Fruit fly (Drosophila melanogaster) whole organism, embryonic: ENCODE measurements around the gene CG15283.

Experiments
- CG10959 ChIP-seq: fragments of 200-800 bp; sonication (Bioruptor generic); IDR thresholded peaks from 2 replicates; pipeline ENCODE4 v1.3.6; 2022; ENCODE audit warnings: missing biosample characterization, missing genetic modification characterization
- CG11456 ChIP-seq: fragments of 200-800 bp; sonication (Bioruptor generic); IDR thresholded peaks from 3 replicates; pipeline ENCODE4 v1.3.6; 2022; ENCODE audit warnings: missing biosample characterization, missing genetic modification characterization
- CG14014 ChIP-seq: fragments of 200-800 bp; sonication (Bioruptor generic); IDR thresholded peaks from 2 replicates; pipeline ENCODE4 v1.3.6; 2022; ENCODE audit warnings: missing biosample characterization, missing genetic modification characterization
- CG15601 ChIP-seq: fragments of 200-800 bp; sonication (Bioruptor generic); optimal IDR thresholded peaks from 3 replicates; lab custom pipeline; 2019; ENCODE audit warnings: missing biosample characterization, mild to moderate bottlenecking, missing genetic modification characterization, moderate library complexity
- CG15696 ChIP-seq: fragments of 200-800 bp; sonication (Bioruptor generic); optimal IDR thresholded peaks from 2 replicates; lab custom pipeline; 2019; ENCODE audit warnings: missing biosample characterization, mild to moderate bottlenecking, missing genetic modification characterization, moderate library complexity
- CG2199 ChIP-seq: fragments of 200-800 bp; sonication (Bioruptor generic); IDR thresholded peaks from 3 replicates; pipeline ENCODE4 v1.3.6; 2022; ENCODE audit warnings: missing biosample characterization, missing genetic modification characterization
- CG3281 ChIP-seq: fragments of 200-800 bp; sonication (Bioruptor generic); optimal IDR thresholded peaks from 3 replicates; lab custom pipeline; 2017; ENCODE audit warnings: missing biosample characterization, mild to moderate bottlenecking, missing genetic modification characterization
- CG33557 ChIP-seq: fragments of 200-800 bp; sonication (Bioruptor generic); optimal IDR thresholded peaks from 2 replicates; lab custom pipeline; 2019; ENCODE audit warnings: missing biosample characterization, mild to moderate bottlenecking, missing genetic modification characterization, moderate library complexity
- CG4360 ChIP-seq: fragments of 200-800 bp; sonication (Bioruptor generic); IDR thresholded peaks from 2 replicates; pipeline ENCODE4 v1.3.6; 2022; ENCODE audit warnings: missing biosample characterization, missing genetic modification characterization
- CG4424 ChIP-seq: fragments of 200-800 bp; sonication (Bioruptor generic); optimal IDR thresholded peaks from 3 replicates; lab custom pipeline; 2016; ENCODE audit warnings: missing biosample characterization, missing genetic modification characterization
- CG5953 ChIP-seq: fragments of 200-800 bp; sonication (Bioruptor generic); IDR thresholded peaks from 2 replicates; pipeline ENCODE4 v1.3.6; 2022; ENCODE audit warnings: missing biosample characterization, missing genetic modification characterization
- CG6654 ChIP-seq: fragments of 200-800 bp; sonication (Bioruptor generic); optimal IDR thresholded peaks from 2 replicates; lab custom pipeline; 2017; ENCODE audit warnings: missing biosample characterization, mild to moderate bottlenecking, missing genetic modification characterization
- CG7556 ChIP-seq: fragments of 200-800 bp; sonication (Bioruptor generic); optimal IDR thresholded peaks from 2 replicates; lab custom pipeline; 2017; ENCODE audit warnings: missing biosample characterization, mild to moderate bottlenecking, missing genetic modification characterization
- CG7928 ChIP-seq: fragments of 200-800 bp; sonication (Bioruptor generic); optimal IDR thresholded peaks from 2 replicates; lab custom pipeline; 2017; ENCODE audit warnings: missing biosample characterization, mild to moderate bottlenecking, missing genetic modification characterization
- CG8281 ChIP-seq: fragments of 200-800 bp; sonication (Bioruptor generic); optimal IDR thresholded peaks from 2 replicates; lab custom pipeline; 2018; ENCODE audit warnings: missing biosample characterization, mild to moderate bottlenecking, missing genetic modification characterization, moderate library complexity
- CG8924 ChIP-seq: fragments of 200-800 bp; optimal IDR thresholded peaks from 3 replicates; lab custom pipeline; 2019; ENCODE audit warnings: missing biosample characterization, mild to moderate bottlenecking, missing genetic modification characterization, moderate library complexity
- CG9817 ChIP-seq: fragments of 200-800 bp; sonication (Bioruptor generic); optimal IDR thresholded peaks from 2 replicates; lab custom pipeline; 2018; ENCODE audit warnings: missing biosample characterization, mild to moderate bottlenecking, missing genetic modification characterization, moderate library complexity
- CHES-1-like ChIP-seq: fragments of 200-800 bp; sonication (Bioruptor generic); optimal IDR thresholded peaks from 2 replicates; lab custom pipeline; 2016; ENCODE audit warnings: missing biosample characterization, missing genetic modification characterization
- Elba2 ChIP-seq: fragments of 200-800 bp; sonication (Bioruptor generic); optimal IDR thresholded peaks from 3 replicates; lab custom pipeline; 2016; ENCODE audit warnings: missing biosample characterization, missing genetic modification characterization
- HHEX ChIP-seq: fragments of 200-800 bp; sonication (Bioruptor generic); optimal IDR thresholded peaks from 3 replicates; lab custom pipeline; 2017; ENCODE audit warnings: missing biosample characterization, mild to moderate bottlenecking, missing genetic modification characterization, missing genetic modification reagents
- HLHmδ ChIP-seq: fragments of 200-800 bp; sonication (Bioruptor generic); optimal IDR thresholded peaks from 2 replicates; lab custom pipeline; 2018; ENCODE audit warnings: missing biosample characterization, mild to moderate bottlenecking, missing genetic modification characterization, moderate library complexity
- Hand ChIP-seq: fragments of 200-800 bp; sonication (Bioruptor generic); optimal IDR thresholded peaks from 2 replicates; lab custom pipeline; 2017; ENCODE audit warnings: mild to moderate bottlenecking, missing biosample characterization, missing genetic modification reagents, missing genetic modification characterization
- Kr ChIP-seq: fragments of 200-800 bp; sonication (Bioruptor generic); optimal IDR thresholded peaks from 2 replicates; lab custom pipeline; 2017; ENCODE audit warnings: missing biosample characterization, mild to moderate bottlenecking, missing genetic modification characterization
- MTF-1 ChIP-seq: fragments of 200-800 bp; sonication (Bioruptor generic); optimal IDR thresholded peaks from 2 replicates; lab custom pipeline; 2018; ENCODE audit warnings: missing biosample characterization, mild to moderate bottlenecking, missing genetic modification characterization, borderline replicate concordance
- NFAT ChIP-seq: fragments of 200-800 bp; sonication (Bioruptor generic); IDR thresholded peaks from 2 replicates; pipeline ENCODE4 v1.3.6; 2022; ENCODE audit warnings: missing biosample characterization, missing genetic modification characterization
- Opbp ChIP-seq: fragments of 200-800 bp; sonication (Bioruptor generic); IDR thresholded peaks from 3 replicates; pipeline ENCODE4 v1.3.6; 2022; ENCODE audit warnings: missing biosample characterization, missing genetic modification characterization; ENCODE audit not compliant: partially characterized antibody
- Poxn ChIP-seq: fragments of 200-800 bp; sonication (Bioruptor generic); IDR thresholded peaks from 2 replicates; pipeline ENCODE4 v1.3.6; 2022; ENCODE audit warnings: missing biosample characterization, missing genetic modification characterization
- cg ChIP-seq: fragments of 200-800 bp; sonication (Bioruptor generic); optimal IDR thresholded peaks from 3 replicates; lab custom pipeline; 2019; ENCODE audit warnings: missing biosample characterization, mild to moderate bottlenecking, missing genetic modification characterization, moderate library complexity
- dati ChIP-seq: fragments of 200-800 bp; sonication (Bioruptor generic); IDR thresholded peaks from 2 replicates; pipeline ENCODE4 v1.3.6; 2022; ENCODE audit warnings: missing biosample characterization, missing genetic modification characterization
- fd102C ChIP-seq: fragments of 200-800 bp; sonication (Bioruptor generic); optimal IDR thresholded peaks from 2 replicates; lab custom pipeline; 2018; ENCODE audit warnings: missing biosample characterization, mild to moderate bottlenecking, missing genetic modification characterization, moderate library complexity
- gce ChIP-seq: fragments of 200-800 bp; sonication (Bioruptor generic); IDR thresholded peaks from 3 replicates; pipeline ENCODE4 v1.3.6; 2022; ENCODE audit warnings: missing biosample characterization, missing genetic modification characterization
- gsb ChIP-seq: fragments of 200-800 bp; sonication (Bioruptor generic); IDR thresholded peaks from 2 replicates; pipeline ENCODE4 v1.3.6; 2022; ENCODE audit warnings: missing biosample characterization, missing genetic modification characterization
- lab ChIP-seq: fragments of 200-800 bp; sonication (Bioruptor generic); optimal IDR thresholded peaks from 3 replicates; lab custom pipeline; 2017; ENCODE audit warnings: missing biosample characterization, missing genetic modification characterization, mild to moderate bottlenecking, moderate library complexity, missing genetic modification reagents
- lov ChIP-seq, 2 experiments: fragments of 200-800 bp in 1 of 2; fragments of >200 bp in 1 of 2; sonication (Bioruptor generic) in 1 of 2; IDR thresholded peaks in 1 of 2; optimal IDR thresholded peaks in 1 of 2; 2 replicates in 1 of 2; 3 replicates in 1 of 2; pipeline versions ENCODE4 v1.3.6 to Lab custom; 2017 to 2022; ENCODE audit warnings: missing biosample characterization in 1 of 2, missing genetic modification characterization in 1 of 2
- onecut ChIP-seq: fragments of 200-800 bp; sonication (Bioruptor generic); IDR thresholded peaks from 2 replicates; pipeline ENCODE4 v1.3.6; 2022; ENCODE audit warnings: missing biosample characterization, missing genetic modification characterization
- pros ChIP-seq: fragments of 200-800 bp; sonication (Bioruptor generic); optimal IDR thresholded peaks from 3 replicates; lab custom pipeline; 2019; ENCODE audit warnings: missing biosample characterization, mild to moderate bottlenecking, missing genetic modification characterization, moderate library complexity
- sens ChIP-seq: fragments of 200-800 bp; sonication (Bioruptor generic); peaks from one replicate; lab custom pipeline; 2016; ENCODE audit warnings: missing biosample characterization, missing genetic modification characterization
- stc ChIP-seq: fragments of 200-800 bp; sonication (Bioruptor generic); IDR thresholded peaks from 2 replicates; pipeline ENCODE4 v1.3.6; 2022; ENCODE audit warnings: missing biosample characterization, missing genetic modification characterization
- tgo ChIP-seq: fragments of 200-800 bp; sonication (Bioruptor generic); IDR thresholded peaks from 3 replicates; pipeline ENCODE4 v1.3.6; 2022; ENCODE audit warnings: missing biosample characterization, missing genetic modification characterization
- tll ChIP-seq, 2 experiments: fragments of 200-800 bp in 1 of 2; fragments of >200 bp in 1 of 2; sonication (Bioruptor generic) in 1 of 2; optimal IDR thresholded peaks; 2 replicates each; lab custom pipeline; 2017 to 2019; ENCODE audit warnings: missing biosample characterization in 2 of 2, missing genetic modification characterization in 2 of 2, mild to moderate bottlenecking in 1 of 2, moderate library complexity in 1 of 2
- toy ChIP-seq: fragments of 200-800 bp; sonication (Bioruptor generic); IDR thresholded peaks from 2 replicates; pipeline ENCODE4 v1.3.6; 2022; ENCODE audit warnings: missing biosample characterization, missing genetic modification characterization
- twi ChIP-seq: fragments of 200-800 bp; optimal IDR thresholded peaks from 2 replicates; lab custom pipeline; 2019; ENCODE audit warnings: missing biosample characterization, mild to moderate bottlenecking, missing genetic modification characterization, moderate library complexity
- unpg ChIP-seq: fragments of 200-800 bp; sonication (Bioruptor generic); optimal IDR thresholded peaks from 3 replicates; lab custom pipeline; 2018; ENCODE audit warnings: missing biosample characterization, mild to moderate bottlenecking, missing genetic modification characterization, moderate library complexity
- z ChIP-seq: fragments of 200-800 bp; sonication (Bioruptor generic); IDR thresholded peaks from 3 replicates; pipeline ENCODE4 v1.3.6; 2022; ENCODE audit warnings: missing biosample characterization, missing genetic modification characterization
- zen ChIP-seq: fragments of 200-800 bp; sonication (Bioruptor generic); optimal IDR thresholded peaks from 3 replicates; lab custom pipeline; 2018; ENCODE audit warnings: missing biosample characterization, mild to moderate bottlenecking, missing genetic modification characterization, moderate library complexity
- zfh1 ChIP-seq: fragments of 200-800 bp; sonication (Bioruptor generic); IDR thresholded peaks from 3 replicates; pipeline ENCODE4 v1.3.6; 2022; ENCODE audit warnings: missing biosample characterization, missing genetic modification characterization

CG15283 gene

dm6 chr2L:14434475-14434874, 16.2 kb downstream of the CG15283 start:
- TF ChIP-seq tll (GFP tag; optimal IDR thresholded peaks at IDR 0.05; lab: Kevin White, UChicago) (peak in 1 of 2 experiments; percentile 74), zen (tag; lab: Kevin White, UChicago) (peak; percentile 7), CG33557 (GFP tag; lab: Kevin White, UChicago) (peak; percentile 10), CHES-1-like (GFP tag; lab: Kevin White, UChicago) (no peak), pros (GFP tag; lab: Kevin White, UChicago) (peak; percentile 22), CG11456 (GFP tag; lab: Robert Waterston, UW) (0 out of 3 replicates have a peak, but pooled peaks have one; percentile 26), CG15696 (tag; lab: Kevin White, UChicago) (peak; percentile 24), CG4360 (GFP tag; lab: Robert Waterston, UW) (peak; percentile 58; the same call in 1 of the 2 replicates), twi (tag; lab: Kevin White, UChicago) (peak; percentile 96), CG5953 (GFP tag; lab: Robert Waterston, UW) (no peak), Opbp (GFP tag; lab: Robert Waterston, UW) (no peak), sens (GFP tag; lab: Kevin White, UChicago) (peak; percentile 54), CG8924 (tag; lab: Kevin White, UChicago) (peak; percentile 26), CG2199 (GFP tag; lab: Robert Waterston, UW) (0 out of 3 replicates have a peak, but pooled peaks have one; percentile 45), Kr (peak; percentile 62), lov (optimal IDR thresholded peaks at IDR 0.05; lab: Kevin White, UChicago) (no peak), lov (GFP tag; IDR thresholded peaks at IDR 0.05; lab: Robert Waterston, UW) (0 out of 3 replicates have a peak, but pooled peaks have one; percentile 6), CG4424 (GFP tag; lab: Kevin White, UChicago) (no peak), fd102C (GFP tag; lab: Kevin White, UChicago) (peak; percentile 64)

DNA sequence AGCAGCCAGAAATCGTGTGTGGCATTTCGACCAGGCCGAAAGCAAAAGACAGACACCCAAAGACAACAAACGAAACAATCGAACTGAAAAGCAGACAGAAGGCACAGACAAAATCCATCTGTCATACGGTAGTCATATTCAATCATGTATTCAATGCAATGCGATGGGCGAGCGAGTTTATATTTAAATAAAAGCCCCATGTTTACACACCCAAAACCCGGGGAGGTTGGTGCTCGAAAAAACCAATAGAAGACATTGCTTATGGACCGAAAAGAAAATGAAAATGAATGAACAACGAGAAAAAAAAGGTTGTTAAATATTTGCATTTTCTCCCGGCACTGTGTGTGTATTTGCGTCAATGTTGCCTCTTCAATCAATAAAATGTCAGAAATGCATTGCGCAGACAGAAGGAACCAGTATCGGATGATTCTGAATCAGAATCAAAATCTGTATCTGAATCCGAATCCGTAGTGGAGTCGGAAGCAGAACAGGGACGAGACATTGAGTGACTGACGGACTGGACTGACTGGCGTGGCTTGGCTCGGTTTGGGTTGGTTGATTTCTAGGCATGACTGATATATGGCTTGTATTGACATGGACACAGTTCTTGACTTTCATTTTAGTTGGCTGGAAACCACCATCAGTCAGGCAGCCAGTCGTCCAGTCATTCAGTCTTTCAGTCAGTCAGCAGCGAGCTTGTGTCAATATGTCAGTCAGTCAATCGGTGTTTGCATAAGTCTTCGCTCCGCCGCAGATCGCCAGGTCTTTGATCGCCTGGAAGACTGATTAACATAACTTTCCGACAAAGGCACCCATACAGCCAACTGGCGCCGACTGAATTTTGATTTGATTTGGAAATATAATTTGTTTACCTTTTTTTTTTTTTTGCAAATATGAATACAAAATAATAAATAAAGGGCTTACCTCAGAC, 18.0 kb downstream of the CG15283 start:
- TF ChIP-seq gce (GFP tag; lab: Robert Waterston, UW), result 0 out of 3 replicates have a peak, but pooled peaks have one; percentile 21
- TF ChIP-seq HLHmδ (GFP tag; lab: Kevin White, UChicago), result peak; percentile 79
- no peak for TF ChIP-seq MTF-1 (GFP tag; lab: Kevin White, UChicago)
- no peak for TF ChIP-seq dati
- TF ChIP-seq stc (GFP tag; lab: Robert Waterston, UW), result peak; percentile 15; the same call in 1 of the 2 replicates
- TF ChIP-seq CG3281 (GFP tag; lab: Kevin White, UChicago), result no peak
- TF ChIP-seq tgo (GFP tag; lab: Robert Waterston, UW), result no peak
- TF ChIP-seq CG14014 (GFP tag; lab: Robert Waterston, UW), result no peak
- no peak for TF ChIP-seq CG6654
- TF ChIP-seq CG7556 (GFP tag; lab: Kevin White, UChicago), result no peak
- 0 out of 3 replicates have a peak, but pooled peaks have one; percentile 51 for TF ChIP-seq z
- TF ChIP-seq CG10959 (GFP tag; lab: Robert Waterston, UW), result no peak
- TF ChIP-seq cg (GFP tag; lab: Kevin White, UChicago), result no peak
- TF ChIP-seq gsb (GFP tag; lab: Robert Waterston, UW), result no peak
- no peak for TF ChIP-seq toy
- peak; percentile 22 for TF ChIP-seq lab
- TF ChIP-seq Poxn, result no peak
- no peak for TF ChIP-seq CG7928 (GFP tag; lab: Kevin White, UChicago)
- TF ChIP-seq Hand, result no peak
- peak; percentile 15 for TF ChIP-seq CG8924 (tag; lab: Kevin White, UChicago)
- no peak for TF ChIP-seq Elba2 (GFP tag; lab: Kevin White, UChicago)
- TF ChIP-seq onecut (GFP tag; lab: Robert Waterston, UW), result peak; percentile 65
- no peak for TF ChIP-seq CG9817 (tag; lab: Kevin White, UChicago)
- TF ChIP-seq NFAT (GFP tag; lab: Robert Waterston, UW), result 0 out of 2 replicates have a peak, but pooled peaks have one; percentile 13
- no peak for TF ChIP-seq HHEX
- TF ChIP-seq CG15601 (tag; lab: Kevin White, UChicago), result peak; percentile 26
- TF ChIP-seq unpg (GFP tag; lab: Kevin White, UChicago), result peak; percentile 25
- TF ChIP-seq zfh1, result peak; percentile 52; the same call in 1 of the 3 replicates
- TF ChIP-seq CG8281 (tag; lab: Kevin White, UChicago), result peak; percentile 98
